Worm (Caenorhabditis elegans) whole organism, young adult: Measurements from ENCODE around the gene cft-1.

ENCODE experiments used
- B0019.2 ChIP-seq: fragments of 200-800 bp; sonication (Bioruptor generic); conservative IDR thresholded peaks from 2 replicates; pipeline ENCODE4 v1.3.6; 2022; ENCODE audit warnings: missing genetic modification reagents, missing genetic modification characterization, missing compliant biosample characterization
- B0261.1 ChIP-seq: sonication (generic microtip); optimal IDR thresholded peaks from 2 replicates; lab custom pipeline; 2016; ENCODE audit warnings: mild to moderate bottlenecking, missing genetic modification characterization, moderate library complexity, missing compliant biosample characterization
- C06A6.2 ChIP-seq: fragments of 200-800 bp; sonication (Bioruptor generic); conservative IDR thresholded peaks from 2 replicates; pipeline ENCODE4 v1.3.6; 2022; ENCODE audit warnings: missing genetic modification characterization, missing compliant biosample characterization
- F10E7.11 ChIP-seq: sonication (generic microtip); optimal IDR thresholded peaks from 2 replicates; lab custom pipeline; 2017; ENCODE audit warnings: mild to moderate bottlenecking, missing genetic modification characterization, moderate library complexity, missing compliant biosample characterization
- F49E8.2 ChIP-seq: sonication (generic microtip); optimal IDR thresholded peaks from 3 replicates; lab custom pipeline; 2017; ENCODE audit warnings: missing genetic modification characterization, mild to moderate bottlenecking, missing compliant biosample characterization, antibody characterized with exemption, moderate library complexity; ENCODE audit not compliant: insufficient read depth
- F52B5.7 ChIP-seq: sonication (generic microtip); optimal IDR thresholded peaks from 2 replicates; lab custom pipeline; 2016; ENCODE audit warnings: mild to moderate bottlenecking, missing genetic modification characterization, missing compliant biosample characterization
- ZK185.1 ChIP-seq: sonication (generic microtip); optimal IDR thresholded peaks from 2 replicates; lab custom pipeline; 2016; ENCODE audit warnings: mild to moderate bottlenecking, missing genetic modification characterization, missing compliant biosample characterization; ENCODE audit not compliant: poor library complexity, severe bottlenecking
- akir-1 ChIP-seq: fragments of 200-800 bp; sonication (Bioruptor generic); optimal IDR thresholded peaks from 2 replicates; lab custom pipeline; 2018; ENCODE audit warnings: mild to moderate bottlenecking, missing genetic modification characterization, moderate library complexity, missing compliant biosample characterization
- aptf-2 ChIP-seq: fragments of 200-800 bp; sonication (Bioruptor generic); conservative IDR thresholded peaks from 2 replicates; pipeline ENCODE4 v1.3.6; 2022; ENCODE audit warnings: missing genetic modification reagents, missing genetic modification characterization, missing compliant biosample characterization
- atf-7 ChIP-seq: sonication (generic microtip); optimal IDR thresholded peaks from 2 replicates; lab custom pipeline; 2017; ENCODE audit warnings: mild to moderate bottlenecking, missing genetic modification characterization, missing compliant biosample characterization
- attf-6 ChIP-seq: fragments of 200-800 bp; sonication (Bioruptor generic); IDR thresholded peaks from 2 replicates; pipeline ENCODE4 v1.3.6; 2022; ENCODE audit warnings: missing genetic modification reagents, missing genetic modification characterization, missing compliant biosample characterization
- bed-1 ChIP-seq: fragments of 200-800 bp; sonication (Bioruptor generic); IDR thresholded peaks from 2 replicates; pipeline ENCODE4 v1.3.6; 2022; ENCODE audit warnings: missing genetic modification reagents, missing genetic modification characterization, missing compliant biosample characterization
- cebp-1 ChIP-seq, 2 experiments: fragments of 200-800 bp in 1 of 2; sonication (Bioruptor generic) in 1 of 2; sonication (generic microtip) in 1 of 2; IDR thresholded peaks in 1 of 2; optimal IDR thresholded peaks in 1 of 2; 2 replicates each; pipeline versions ENCODE4 v1.3.6 to Lab custom; 2017 to 2022; ENCODE audit warnings: missing compliant biosample characterization in 2 of 2, missing genetic modification characterization in 2 of 2, mild to moderate bottlenecking in 1 of 2, missing genetic modification reagents in 1 of 2, moderate library complexity in 1 of 2
- ceh-100 ChIP-seq: fragments of 200-800 bp; sonication (Bioruptor generic); IDR thresholded peaks from 2 replicates; pipeline ENCODE4 v1.3.6; 2022; ENCODE audit warnings: missing genetic modification reagents, missing genetic modification characterization, missing compliant biosample characterization
- chd-7 ChIP-seq: sonication (generic microtip); optimal IDR thresholded peaks from 2 replicates; lab custom pipeline; 2016; ENCODE audit warnings: mild to moderate bottlenecking, missing genetic modification characterization, moderate library complexity, missing compliant biosample characterization
- dox-1 ChIP-seq: fragments of 200-800 bp; sonication (Bioruptor generic); IDR thresholded peaks from 2 replicates; pipeline ENCODE4 v1.3.6; 2022; ENCODE audit warnings: missing genetic modification reagents, missing genetic modification characterization, missing compliant biosample characterization
- dpff-1 ChIP-seq: sonication (generic microtip); optimal IDR thresholded peaks from 2 replicates; lab custom pipeline; 2017; ENCODE audit warnings: mild to moderate bottlenecking, missing genetic modification characterization, missing compliant biosample characterization
- dpl-1 ChIP-seq: fragments of 150-350 bp; optimal IDR thresholded peaks from 2 replicates; lab custom pipeline; 2014; ENCODE audit warnings: missing biosample characterization, missing genetic modification reagents, missing genetic modification characterization
- ekl-4 ChIP-seq: fragments of 200-800 bp; sonication (Bioruptor generic); IDR thresholded peaks from 2 replicates; pipeline ENCODE4 v1.3.6; 2022; ENCODE audit warnings: missing genetic modification reagents, missing genetic modification characterization, missing compliant biosample characterization
- gei-17 ChIP-seq: fragments of 200-800 bp; sonication (Bioruptor generic); optimal IDR thresholded peaks from 2 replicates; lab custom pipeline; 2018; ENCODE audit warnings: mild to moderate bottlenecking, missing genetic modification characterization, missing compliant biosample characterization
- hsf-1 ChIP-seq: fragments of 200-800 bp; sonication (Bioruptor generic); IDR thresholded peaks from 2 replicates; pipeline ENCODE4 v1.3.6; 2022; ENCODE audit warnings: missing genetic modification reagents, missing genetic modification characterization, missing compliant biosample characterization
- lag-1 ChIP-seq: fragments of 200-800 bp; sonication (Bioruptor generic); IDR thresholded peaks from 2 replicates; pipeline ENCODE4 v1.3.6; 2022; ENCODE audit warnings: missing genetic modification reagents, missing genetic modification characterization, missing compliant biosample characterization
- let-526 ChIP-seq: fragments of 200-800 bp; sonication (Bioruptor generic); IDR thresholded peaks from 2 replicates; pipeline ENCODE4 v1.3.6; 2022; ENCODE audit warnings: missing genetic modification reagents, missing genetic modification characterization, missing compliant biosample characterization
- madf-10 ChIP-seq: sonication (generic microtip); optimal IDR thresholded peaks from 2 replicates; lab custom pipeline; 2016; ENCODE audit warnings: mild to moderate bottlenecking, missing genetic modification characterization, missing compliant biosample characterization
- madf-3 ChIP-seq: fragments of 200-800 bp; sonication (Bioruptor generic); IDR thresholded peaks from 2 replicates; pipeline ENCODE4 v1.3.6; 2022; ENCODE audit warnings: missing genetic modification reagents, missing genetic modification characterization, missing compliant biosample characterization
- mcd-1 ChIP-seq: fragments of 200-800 bp; sonication (Bioruptor generic); IDR thresholded peaks from 2 replicates; pipeline ENCODE4 v1.3.6; 2022; ENCODE audit warnings: missing genetic modification reagents, missing genetic modification characterization, missing compliant biosample characterization
- mes-4 ChIP-seq: sonication (generic microtip); optimal IDR thresholded peaks from 2 replicates; lab custom pipeline; 2016; ENCODE audit warnings: missing genotype, missing genetic modification characterization, missing compliant biosample characterization
- nfya-1 ChIP-seq: sonication (generic microtip); optimal IDR thresholded peaks from 2 replicates; lab custom pipeline; 2017; ENCODE audit warnings: antibody characterized with exemption, missing compliant biosample characterization, missing genetic modification characterization, borderline replicate concordance; ENCODE audit not compliant: insufficient read depth
- nfya-2 ChIP-seq: fragments of 200-800 bp; sonication (Bioruptor generic); IDR thresholded peaks from 2 replicates; pipeline ENCODE4 v1.3.6; 2022; ENCODE audit warnings: missing genetic modification reagents, missing genetic modification characterization, missing compliant biosample characterization
- nfyb-1 ChIP-seq: fragments of 200-800 bp; sonication (Bioruptor generic); IDR thresholded peaks from 2 replicates; pipeline ENCODE4 v1.3.6; 2022; ENCODE audit warnings: missing genetic modification reagents, missing genetic modification characterization, missing compliant biosample characterization
- nhr-27 ChIP-seq: fragments of 200-800 bp; sonication (Bioruptor generic); optimal IDR thresholded peaks from 2 replicates; lab custom pipeline; 2018; ENCODE audit warnings: mild to moderate bottlenecking, missing genetic modification characterization, moderate library complexity, missing compliant biosample characterization
- nhr-90 ChIP-seq: sonication (generic microtip); optimal IDR thresholded peaks from 2 replicates; lab custom pipeline; 2016; ENCODE audit warnings: missing genotype, mild to moderate bottlenecking, missing genetic modification characterization, missing compliant biosample characterization
- rpc-1 ChIP-seq, 2 experiments: fragments of 150-350 bp in 1 of 2; sonication (generic microtip) in 1 of 2; optimal IDR thresholded peaks; 2 replicates each; lab custom pipeline; 2014 to 2018; ENCODE audit warnings: missing biosample characterization in 1 of 2, missing genetic modification characterization in 1 of 2, missing genetic modification reagents in 1 of 2, missing genotype in 1 of 2
- snpc-1.1 ChIP-seq: sonication (generic microtip); optimal IDR thresholded peaks from 2 replicates; lab custom pipeline; 2017; ENCODE audit warnings: missing genetic modification characterization, mild to moderate bottlenecking, missing compliant biosample characterization, antibody characterized with exemption, moderate library complexity, missing genotype, missing genetic modification reagents; ENCODE audit not compliant: insufficient read depth
- snpc-1.3 ChIP-seq: sonication (generic microtip); optimal IDR thresholded peaks from 2 replicates; lab custom pipeline; 2017; ENCODE audit warnings: missing genetic modification characterization, mild to moderate bottlenecking, missing compliant biosample characterization, antibody characterized with exemption, moderate library complexity, missing genotype, missing genetic modification reagents; ENCODE audit not compliant: insufficient read depth
- snpc-3.4 ChIP-seq: sonication (generic microtip); optimal IDR thresholded peaks from 2 replicates; lab custom pipeline; 2017; ENCODE audit warnings: missing genetic modification characterization, mild to moderate bottlenecking, missing compliant biosample characterization, antibody characterized with exemption, moderate library complexity, missing genotype, missing genetic modification reagents
- snpc-4 ChIP-seq, 5 experiments: fragments of 150-350 bp in 1 of 5; sonication (generic microtip) in 4 of 5; optimal IDR thresholded peaks; 2 replicates each; lab custom pipeline; 2014 to 2018; ENCODE audit warnings: missing genetic modification characterization in 5 of 5, missing biosample characterization in 3 of 5, antibody characterized with exemption in 2 of 5, mild to moderate bottlenecking in 2 of 5, missing compliant biosample characterization in 2 of 5, missing genotype in 2 of 5, moderate library complexity in 2 of 5, missing genetic modification reagents in 1 of 5
- zfh-2 ChIP-seq: fragments of 200-800 bp; sonication (Bioruptor generic); conservative IDR thresholded peaks from 2 replicates; pipeline ENCODE4 v1.3.6; 2022; ENCODE audit warnings: missing genetic modification reagents, missing genetic modification characterization, missing compliant biosample characterization
- ztf-18 ChIP-seq: sonication (generic microtip); optimal IDR thresholded peaks from 2 replicates; lab custom pipeline; 2016; ENCODE audit warnings: missing genotype, mild to moderate bottlenecking, missing genetic modification characterization, missing compliant biosample characterization
- ztf-22 ChIP-seq: fragments of 200-800 bp; sonication (Bioruptor generic); optimal IDR thresholded peaks from 2 replicates; lab custom pipeline; 2018; ENCODE audit warnings: mild to moderate bottlenecking, missing genetic modification characterization, moderate library complexity, missing compliant biosample characterization
- ztf-26 ChIP-seq: sonication (generic microtip); optimal IDR thresholded peaks from 2 replicates; lab custom pipeline; 2017; ENCODE audit warnings: missing genetic modification characterization, missing compliant biosample characterization

Gene cft-1

DNA sequence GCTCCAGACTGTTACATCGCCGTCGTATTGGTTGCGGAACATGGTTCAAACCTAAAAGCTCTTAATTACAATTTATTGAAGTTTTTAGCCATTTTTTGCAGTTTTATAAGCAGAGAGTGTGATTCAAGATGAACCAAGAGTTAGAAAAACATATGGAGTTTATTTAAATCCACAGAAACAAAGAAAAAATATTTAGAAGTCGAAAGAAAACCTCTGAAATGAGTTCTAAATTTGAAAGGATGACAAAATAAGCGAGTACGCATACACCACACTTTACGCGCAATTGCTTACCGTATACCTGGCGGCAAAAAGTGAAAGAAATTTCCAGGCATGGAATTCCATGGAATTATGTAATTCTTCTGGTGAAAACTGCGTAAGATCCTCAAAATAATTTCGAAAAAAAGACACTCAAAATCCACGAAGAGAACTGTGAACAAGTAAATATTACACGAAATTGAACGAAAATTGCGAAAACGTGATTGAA is 45.7 kb downstream of the cft-1 start, which contains the start of gene pas-6 (continued):
- TF ChIP-seq mcd-1 (GFP tag; lab: Robert Waterston, UW): peak; percentile 8; the same call in 1 of the 2 replicates
- no peak for TF ChIP-seq F10E7.11 (tag; lab: Kevin White, UChicago)
- peak; percentile 61 for TF ChIP-seq B0019.2
- peak; percentile 45 for TF ChIP-seq snpc-3.4 (tag; lab: Kevin White, UChicago)
- TF ChIP-seq ztf-22 (GFP tag; lab: Kevin White, UChicago): no peak
- TF ChIP-seq C06A6.2 (GFP tag; lab: Robert Waterston, UW): no peak
- TF ChIP-seq nfyb-1 (GFP tag; lab: Robert Waterston, UW): no peak
- no peak for TF ChIP-seq madf-10 (tag; lab: Kevin White, UChicago)
- no peak for TF ChIP-seq nhr-90

DNA sequence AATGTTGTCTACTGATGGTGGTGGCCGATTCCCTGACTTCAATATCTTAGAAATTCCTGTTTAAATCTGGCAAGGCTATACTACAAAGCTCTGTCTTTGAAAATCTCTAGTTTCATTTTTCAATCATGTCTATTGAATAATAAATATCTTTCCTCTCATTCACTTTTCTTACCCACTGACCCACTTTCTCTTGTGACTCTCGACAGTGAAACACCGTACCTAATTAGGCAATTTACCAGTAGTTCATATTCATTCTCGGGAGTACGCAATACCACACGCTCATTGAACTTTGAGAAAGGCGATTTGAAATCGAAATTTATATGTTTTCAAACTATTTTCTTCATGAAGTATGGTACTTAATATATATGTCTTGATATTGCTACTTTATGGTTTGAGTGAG is 46.2 kb downstream of the cft-1 start, which contains the start of gene CD4.11:
TSS of gene CD4.11 (plus strand) at position 301 of the 400 bp plus-strand sequence.
- TF ChIP-seq ZK185.1 (tag; lab: Kevin White, UChicago): no peak
- TF ChIP-seq mes-4 (tag; lab: Kevin White, UChicago): no peak
- no peak for TF ChIP-seq lag-1
- no peak for TF ChIP-seq nfya-1 (tag; lab: Kevin White, UChicago)
- TF ChIP-seq let-526 (GFP tag; lab: Robert Waterston, UW): no peak
- TF ChIP-seq bed-1 (GFP tag; lab: Robert Waterston, UW): no peak
- no peak for TF ChIP-seq dpl-1
- TF ChIP-seq F52B5.7 (tag; lab: Kevin White, UChicago): no peak
- no peak for TF ChIP-seq rpc-1 (optimal IDR thresholded peaks at IDR 0.05; lab: Kevin White, UChicago)
- no peak for TF ChIP-seq rpc-1 (tag; optimal IDR thresholded peaks at IDR 0.05; lab: Kevin White, UChicago)
- TF ChIP-seq ekl-4 (GFP tag; lab: Robert Waterston, UW): no peak
- TF ChIP-seq akir-1 (GFP tag; lab: Kevin White, UChicago): no peak
- no peak for TF ChIP-seq F49E8.2 (tag; lab: Kevin White, UChicago)
- TF ChIP-seq mcd-1 (GFP tag; lab: Robert Waterston, UW): no peak
- TF ChIP-seq aptf-2 (GFP tag; lab: Robert Waterston, UW): no peak

DNA sequence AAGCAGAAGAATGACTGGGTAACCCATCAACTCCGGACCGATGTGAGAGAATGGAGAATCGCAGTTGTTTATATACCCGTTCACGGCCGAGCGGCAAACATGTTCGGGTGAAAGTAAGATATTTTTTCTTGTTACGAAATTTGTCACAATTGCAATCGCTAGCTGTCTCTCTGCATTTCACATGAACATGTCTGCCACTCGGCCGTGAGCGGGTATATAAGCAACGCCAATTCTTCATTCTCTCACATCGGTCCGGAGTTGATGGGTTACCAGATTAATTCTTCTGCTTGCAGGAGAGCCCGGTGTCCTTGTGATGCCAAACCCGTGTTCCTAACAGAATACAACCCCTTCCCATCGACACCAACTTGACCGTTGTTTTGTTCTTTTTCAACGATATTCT is 48.4 kb downstream of the cft-1 start:
- TF ChIP-seq lag-1 (no peak), mcd-1 (GFP tag; lab: Robert Waterston, UW) (no peak; the same call in 1 of the 2 replicates), C06A6.2 (GFP tag; lab: Robert Waterston, UW) (peak; percentile 67), madf-3 (GFP tag; lab: Robert Waterston, UW) (no peak), attf-6 (GFP tag; lab: Robert Waterston, UW) (no peak), nfya-2 (GFP tag; lab: Robert Waterston, UW) (no peak), hsf-1 (GFP tag; lab: Robert Waterston, UW) (no peak), snpc-1.3 (tag; lab: Kevin White, UChicago) (no peak), chd-7 (tag; lab: Kevin White, UChicago) (no peak), ZK185.1 (tag; lab: Kevin White, UChicago) (peak; percentile 14), ztf-18 (tag; lab: Kevin White, UChicago) (no peak), snpc-1.1 (no peak), gei-17 (GFP tag; lab: Kevin White, UChicago) (peak; percentile 54), B0261.1 (tag; lab: Kevin White, UChicago) (peak; percentile 46), atf-7 (tag; lab: Kevin White, UChicago) (peak; percentile 7), dox-1 (GFP tag; lab: Robert Waterston, UW) (0 out of 2 replicates have a peak, but pooled peaks have one; percentile 24), cebp-1 (GFP tag; IDR thresholded peaks at IDR 0.05; lab: Robert Waterston, UW) (peak; percentile 71; the same call in 1 of the 2 replicates), cebp-1 (tag; optimal IDR thresholded peaks at IDR 0.05; lab: Kevin White, UChicago) (peak; percentile 95), nhr-27 (tag; lab: Kevin White, UChicago) (no peak), ztf-26 (tag; lab: Kevin White, UChicago) (peak; percentile 75), snpc-4 (GFP tag; optimal IDR thresholded peaks at IDR 0.05; lab: Kevin White, UChicago) (peak; percentile 81), snpc-4 (tag; optimal IDR thresholded peaks at IDR 0.05; lab: Kevin White, UChicago) (peak; percentile 86 to 98 (median 96)), dpff-1 (tag; lab: Kevin White, UChicago) (no peak), nfyb-1 (GFP tag; lab: Robert Waterston, UW) (peak; percentile 71), dpl-1 (no peak), ztf-22 (GFP tag; lab: Kevin White, UChicago) (no peak), zfh-2 (0 out of 2 replicates have a peak, but pooled peaks have one; percentile 9), ceh-100 (no peak)
